Fruit fly (Drosophila melanogaster) whole organism, embryonic: Measurements from ENCODE around the gene CG34135.
A peak's percentile ranks its signal among the peaks of the same experiment; 100 is the strongest.

Source experiments
- Bdp1 ChIP-seq: fragments of 200-800 bp; sonication (Bioruptor generic); optimal IDR thresholded peaks from 3 replicates; lab custom pipeline; 2016; ENCODE audit warnings: missing biosample characterization, missing genetic modification characterization
- Bgb ChIP-seq: fragments of 200-800 bp; sonication (Bioruptor generic); IDR thresholded peaks from 2 replicates; pipeline ENCODE4 v1.3.6; 2022; ENCODE audit warnings: missing biosample characterization, missing genetic modification characterization; ENCODE audit not compliant: partially characterized antibody
- CG10321 ChIP-seq: fragments of 200-800 bp; sonication (Bioruptor generic); IDR thresholded peaks from 2 replicates; pipeline ENCODE4 v1.3.6; 2022; ENCODE audit warnings: missing biosample characterization, missing genetic modification characterization
- CG10654 ChIP-seq: fragments of 200-800 bp; sonication (Bioruptor generic); optimal IDR thresholded peaks from 2 replicates; lab custom pipeline; 2016; ENCODE audit warnings: missing biosample characterization, missing genetic modification characterization
- CG12155 ChIP-seq: fragments of 200-800 bp; sonication (Bioruptor generic); optimal IDR thresholded peaks from 3 replicates; lab custom pipeline; 2016; ENCODE audit warnings: missing biosample characterization, missing genetic modification characterization
- CG12299 ChIP-seq: fragments of 200-800 bp; sonication (Bioruptor generic); optimal IDR thresholded peaks from 2 replicates; lab custom pipeline; 2018; ENCODE audit warnings: missing biosample characterization, mild to moderate bottlenecking, missing genetic modification characterization
- CG13424 ChIP-seq: fragments of 200-800 bp; sonication (Bioruptor generic); optimal IDR thresholded peaks from 2 replicates; lab custom pipeline; 2019; ENCODE audit warnings: missing biosample characterization, mild to moderate bottlenecking, missing genetic modification characterization, moderate library complexity
- CG13624 ChIP-seq: fragments of 200-800 bp; sonication (Bioruptor generic); optimal IDR thresholded peaks from 2 replicates; lab custom pipeline; 2016; ENCODE audit warnings: missing biosample characterization, missing genetic modification characterization
- CG15601 ChIP-seq: fragments of 200-800 bp; sonication (Bioruptor generic); optimal IDR thresholded peaks from 3 replicates; lab custom pipeline; 2019; ENCODE audit warnings: missing biosample characterization, mild to moderate bottlenecking, missing genetic modification characterization, moderate library complexity
- CG1603 ChIP-seq: fragments of 200-800 bp; sonication (Bioruptor generic); optimal IDR thresholded peaks from 2 replicates; lab custom pipeline; 2019; ENCODE audit warnings: missing biosample characterization, mild to moderate bottlenecking, missing genetic modification characterization, moderate library complexity
- CG1647 ChIP-seq: fragments of 200-800 bp; sonication (Bioruptor generic); optimal IDR thresholded peaks from 3 replicates; lab custom pipeline; 2016; ENCODE audit warnings: missing biosample characterization, missing genetic modification characterization
- CG17361 ChIP-seq: fragments of 200-800 bp; sonication (Bioruptor generic); IDR thresholded peaks from 3 replicates; pipeline ENCODE4 v1.3.6; 2022; ENCODE audit warnings: missing biosample characterization, missing genetic modification characterization
- CG18476 ChIP-seq: fragments of 200-800 bp; sonication (Bioruptor generic); optimal IDR thresholded peaks from 2 replicates; lab custom pipeline; 2016; ENCODE audit warnings: missing biosample characterization, mild to moderate bottlenecking, missing genetic modification characterization
- CG30431 ChIP-seq: fragments of 200-800 bp; sonication (Bioruptor generic); optimal IDR thresholded peaks from 2 replicates; lab custom pipeline; 2017; ENCODE audit warnings: missing biosample characterization, missing genetic modification characterization
- CG31224 ChIP-seq: fragments of 200-800 bp; sonication (Bioruptor generic); IDR thresholded peaks from 2 replicates; pipeline ENCODE4 v1.3.6; 2022; ENCODE audit warnings: missing biosample characterization, missing genetic modification characterization
- CG42726 ChIP-seq: fragments of 200-800 bp; sonication (Bioruptor generic); IDR thresholded peaks from 2 replicates; pipeline ENCODE4 v1.3.6; 2022; ENCODE audit warnings: missing biosample characterization, missing genetic modification characterization; ENCODE audit not compliant: partially characterized antibody
- CG6689 ChIP-seq: fragments of 200-800 bp; sonication (Bioruptor generic); IDR thresholded peaks from 2 replicates; pipeline ENCODE4 v1.3.6; 2022; ENCODE audit warnings: missing biosample characterization, missing genetic modification characterization
- CG8089 ChIP-seq: fragments of 200-800 bp; sonication (Bioruptor generic); optimal IDR thresholded peaks from 3 replicates; lab custom pipeline; 2016; ENCODE audit warnings: missing biosample characterization, missing genetic modification characterization
- Camta ChIP-seq: fragments of 200-800 bp; sonication (Bioruptor generic); optimal IDR thresholded peaks from 2 replicates; lab custom pipeline; 2016; ENCODE audit warnings: missing biosample characterization, missing genetic modification characterization
- Chrac-16 ChIP-seq: fragments of 200-800 bp; sonication (Bioruptor generic); optimal IDR thresholded peaks from 3 replicates; lab custom pipeline; 2016; ENCODE audit warnings: missing biosample characterization, missing genetic modification characterization
- CkIIα-i1 ChIP-seq: fragments of 200-800 bp; sonication (Bioruptor generic); IDR thresholded peaks from 2 replicates; pipeline ENCODE4 v1.3.6; 2022; ENCODE audit warnings: missing biosample characterization, missing genetic modification characterization
- D19A ChIP-seq: fragments of 200-800 bp; optimal IDR thresholded peaks from 3 replicates; lab custom pipeline; 2019; ENCODE audit warnings: missing biosample characterization, mild to moderate bottlenecking, missing genetic modification characterization, moderate library complexity
- Dek ChIP-seq: fragments of 200-800 bp; sonication (Bioruptor generic); optimal IDR thresholded peaks from 3 replicates; lab custom pipeline; 2019; ENCODE audit warnings: missing biosample characterization, mild to moderate bottlenecking, missing genetic modification characterization, moderate library complexity
- H15 ChIP-seq: fragments of 200-800 bp; sonication (Bioruptor generic); IDR thresholded peaks from 3 replicates; pipeline ENCODE4 v1.3.6; 2022; ENCODE audit warnings: missing biosample characterization, missing genetic modification characterization
- HLH54F ChIP-seq: fragments of 200-800 bp; sonication (Bioruptor generic); optimal IDR thresholded peaks from 3 replicates; lab custom pipeline; 2016; ENCODE audit warnings: missing biosample characterization, missing genetic modification characterization
- Max ChIP-seq: fragments of 200-800 bp; sonication (Bioruptor generic); optimal IDR thresholded peaks from 2 replicates; lab custom pipeline; 2016; ENCODE audit warnings: missing biosample characterization, mild to moderate bottlenecking, missing genetic modification characterization
- NFAT ChIP-seq: fragments of 200-800 bp; sonication (Bioruptor generic); IDR thresholded peaks from 2 replicates; pipeline ENCODE4 v1.3.6; 2022; ENCODE audit warnings: missing biosample characterization, missing genetic modification characterization
- Nf-YC ChIP-seq: fragments of 200-800 bp; optimal IDR thresholded peaks from 3 replicates; lab custom pipeline; 2019; ENCODE audit warnings: missing biosample characterization, mild to moderate bottlenecking, missing genetic modification characterization, moderate library complexity
- Ravus ChIP-seq: fragments of 200-800 bp; sonication (Bioruptor generic); IDR thresholded peaks from 2 replicates; pipeline ENCODE4 v1.3.6; 2022; ENCODE audit warnings: missing biosample characterization, missing genetic modification characterization
- Ssrp ChIP-seq: fragments of 200-800 bp; sonication (Bioruptor generic); optimal IDR thresholded peaks from 2 replicates; lab custom pipeline; 2018; ENCODE audit warnings: missing biosample characterization, mild to moderate bottlenecking, missing genetic modification characterization, moderate library complexity
- Taf1 ChIP-seq: fragments of 200-800 bp; sonication (Bioruptor generic); IDR thresholded peaks from 2 replicates; pipeline ENCODE4 v1.3.6; 2022; ENCODE audit warnings: missing biosample characterization, missing genetic modification characterization
- ato ChIP-seq: fragments of 200-800 bp; sonication (Bioruptor generic); IDR thresholded peaks from 2 replicates; pipeline ENCODE4 v1.3.6; 2022; ENCODE audit warnings: missing biosample characterization, missing genetic modification characterization; ENCODE audit not compliant: partially characterized antibody
- az2 ChIP-seq: fragments of 200-800 bp; sonication (Bioruptor generic); optimal IDR thresholded peaks from 3 replicates; lab custom pipeline; 2016; ENCODE audit warnings: missing biosample characterization, missing genetic modification characterization
- chm ChIP-seq: fragments of 200-800 bp; sonication (Bioruptor generic); IDR thresholded peaks from 2 replicates; pipeline ENCODE4 v1.3.6; 2022; ENCODE audit warnings: missing biosample characterization, missing genetic modification characterization
- disco-r ChIP-seq: fragments of 200-800 bp; sonication (Bioruptor generic); optimal IDR thresholded peaks from 2 replicates; lab custom pipeline; 2016; ENCODE audit warnings: missing biosample characterization, missing genetic modification characterization
- gce ChIP-seq: fragments of 200-800 bp; sonication (Bioruptor generic); IDR thresholded peaks from 3 replicates; pipeline ENCODE4 v1.3.6; 2022; ENCODE audit warnings: missing biosample characterization, missing genetic modification characterization
- her ChIP-seq: fragments of 200-800 bp; sonication (Bioruptor generic); optimal IDR thresholded peaks from 2 replicates; lab custom pipeline; 2016; ENCODE audit warnings: missing biosample characterization, missing genetic modification characterization
- kni ChIP-seq: fragments of 200-800 bp; sonication (Bioruptor generic); optimal IDR thresholded peaks from 3 replicates; lab custom pipeline; 2017; ENCODE audit warnings: mild to moderate bottlenecking, missing biosample characterization, missing genetic modification reagents, missing genetic modification characterization
- rib ChIP-seq: fragments of 200-800 bp; sonication (Bioruptor generic); IDR thresholded peaks from 2 replicates; pipeline ENCODE4 v1.3.6; 2022; ENCODE audit warnings: missing biosample characterization, missing genetic modification characterization
- row ChIP-seq: fragments of 200-800 bp; sonication (Bioruptor generic); IDR thresholded peaks from 3 replicates; pipeline ENCODE4 v1.3.6; 2022; ENCODE audit warnings: missing biosample characterization, missing genetic modification characterization
- sens ChIP-seq: fragments of 200-800 bp; sonication (Bioruptor generic); peaks from one replicate; lab custom pipeline; 2016; ENCODE audit warnings: missing biosample characterization, missing genetic modification characterization
- sens-2 ChIP-seq: fragments of 200-800 bp; sonication (Bioruptor generic); IDR thresholded peaks from 2 replicates; pipeline ENCODE4 v1.3.6; 2022; ENCODE audit warnings: missing biosample characterization, missing genetic modification characterization
- sr ChIP-seq: fragments of 200-800 bp; sonication (Bioruptor generic); IDR thresholded peaks from 3 replicates; pipeline ENCODE4 v1.3.6; 2022; ENCODE audit warnings: missing biosample characterization, missing genetic modification characterization
- vnd ChIP-seq: fragments of 200-800 bp; sonication (Bioruptor generic); IDR thresholded peaks from 3 replicates; pipeline ENCODE4 v1.3.6; 2022; ENCODE audit warnings: missing biosample characterization, missing genetic modification characterization; ENCODE audit not compliant: partially characterized antibody
- zen2 ChIP-seq: fragments of 200-800 bp; sonication (Bioruptor generic); IDR thresholded peaks from 3 replicates; pipeline ENCODE4 v1.3.6; 2022; ENCODE audit warnings: missing biosample characterization, missing genetic modification characterization; ENCODE audit not compliant: partially characterized antibody

Gene CG34135

dm6 chr3R:8731597-8732263 lies 36.3 kb downstream of the CG34135 start, which contains the start of the genes M1BP and CG8202 (continued):
- peak; percentile 89 for TF ChIP-seq CG15601 (tag; lab: Kevin White, UChicago)
- TF ChIP-seq Bgb (GFP tag; lab: Robert Waterston, UW), result no peak
- no peak for TF ChIP-seq ato
- no peak for TF ChIP-seq sr
- TF ChIP-seq Ssrp (tag; lab: Kevin White, UChicago), result peak; percentile 92
- no peak for TF ChIP-seq vnd (GFP tag; lab: Robert Waterston, UW)
- TF ChIP-seq kni (GFP tag; lab: Kevin White, UChicago), result no peak
- peak; percentile 91 for TF ChIP-seq row (GFP tag; lab: Robert Waterston, UW)
- TF ChIP-seq CG6689 (GFP tag; lab: Robert Waterston, UW), result peak; percentile 84
- 0 out of 2 replicates have a peak, but pooled peaks have one; percentile 7 for TF ChIP-seq CkIIα-i1 (GFP tag; lab: Robert Waterston, UW)
- TF ChIP-seq CG42726, result no peak
- TF ChIP-seq CG17361 (GFP tag; lab: Robert Waterston, UW), result peak; percentile 98
- TF ChIP-seq chm (GFP tag; lab: Robert Waterston, UW), result peak; percentile 52; the same call in 1 of the 2 replicates
- no peak for TF ChIP-seq gce (GFP tag; lab: Robert Waterston, UW)
- peak; percentile 6 for TF ChIP-seq Camta (GFP tag; lab: Kevin White, UChicago)
- TF ChIP-seq CG1647 (GFP tag; lab: Kevin White, UChicago), result no peak
- TF ChIP-seq sens-2 (GFP tag; lab: Robert Waterston, UW), result no peak
- no peak for TF ChIP-seq zen2
- no peak for TF ChIP-seq her (GFP tag; lab: Kevin White, UChicago)
- TF ChIP-seq disco-r (GFP tag; lab: Kevin White, UChicago), result no peak
- peak; percentile 53 for TF ChIP-seq CG18476 (GFP tag; lab: Kevin White, UChicago)
- peak; percentile 85 for TF ChIP-seq CG10654 (GFP tag; lab: Kevin White, UChicago)
- no peak for TF ChIP-seq Bdp1 (GFP tag; lab: Kevin White, UChicago)
- TF ChIP-seq H15 (GFP tag; lab: Robert Waterston, UW), result peak; percentile 59; the same call in 1 of the 3 replicates
- TF ChIP-seq CG30431 (GFP tag; lab: Kevin White, UChicago), result peak; percentile 85
- peak; percentile 78 for TF ChIP-seq CG12299 (tag; lab: Kevin White, UChicago)
- no peak for TF ChIP-seq D19A (tag; lab: Kevin White, UChicago)
- no peak for TF ChIP-seq Dek (tag; lab: Kevin White, UChicago)
- TF ChIP-seq sens, result peak; percentile 88
- TF ChIP-seq rib (GFP tag; lab: Robert Waterston, UW), result no peak
- TF ChIP-seq Ravus (GFP tag; lab: Robert Waterston, UW), result no peak; the same call in 1 of the 2 replicates
- peak; percentile 28 for TF ChIP-seq CG8089 (GFP tag; lab: Kevin White, UChicago)
- peak; percentile 91 for TF ChIP-seq az2
- peak; percentile 88 for TF ChIP-seq Nf-YC (tag; lab: Kevin White, UChicago)
- TF ChIP-seq CG1603 (tag; lab: Kevin White, UChicago), result peak; percentile 54
- peak; percentile 52 for TF ChIP-seq CG31224 (GFP tag; lab: Robert Waterston, UW)
- TF ChIP-seq CG10321 (GFP tag; lab: Robert Waterston, UW), result peak; percentile 28; the same call in 1 of the 2 replicates
- peak; percentile 96 for TF ChIP-seq CG13424
- TF ChIP-seq HLH54F (GFP tag; lab: Kevin White, UChicago), result peak; percentile 69
- peak; percentile 32 for TF ChIP-seq CG13624 (GFP tag; lab: Kevin White, UChicago)
- TF ChIP-seq Max, result peak; percentile 74
- peak; percentile 8; the same call in 1 of the 2 replicates for TF ChIP-seq Taf1 (GFP tag; lab: Robert Waterston, UW)
- peak; percentile 81 for TF ChIP-seq NFAT (GFP tag; lab: Robert Waterston, UW)
- TF ChIP-seq CG12155, result peak; percentile 78
- TF ChIP-seq Chrac-16 (GFP tag; lab: Kevin White, UChicago), result peak; percentile 86
